Worm (Caenorhabditis elegans) whole organism, L4/young adult: ENCODE results near the gene amt-1.

ENCODE experiments used
- W03F9.2 ChIP-seq: fragments of 150-350 bp; optimal IDR thresholded peaks from 2 replicates; lab custom pipeline; 2014; ENCODE audit warnings: missing biosample characterization, missing genetic modification characterization
- dao-5 ChIP-seq: sonication (generic microtip); optimal IDR thresholded peaks from 2 replicates; lab custom pipeline; 2016; ENCODE audit warnings: missing genotype, missing genetic modification characterization, moderate library complexity, missing compliant biosample characterization

DNA sequence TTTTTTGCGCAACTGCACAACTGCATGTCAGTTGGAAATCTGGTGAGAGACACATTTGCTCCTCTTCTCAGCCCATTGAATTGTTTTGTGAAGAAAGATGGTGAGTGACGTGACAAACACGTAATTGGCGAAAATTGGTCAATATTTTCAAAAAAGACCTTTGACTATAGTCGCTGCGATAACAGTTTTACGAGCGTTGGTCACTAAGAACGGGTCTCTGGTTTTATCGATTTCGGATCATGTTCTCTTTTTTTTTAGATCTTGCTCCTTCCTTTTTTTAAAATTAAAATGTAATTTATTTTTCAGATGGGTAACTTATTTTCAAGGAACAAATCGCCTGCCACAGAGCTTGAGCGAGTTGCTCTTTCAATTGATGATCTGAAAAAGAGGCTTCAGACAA is 17.2 kb downstream of the amt-1 start, which contains the start of gene lnp-1:
- TF ChIP-seq dao-5 (tag; lab: Kevin White, UChicago) (no peak), W03F9.2 (tag; lab: Kevin White, UChicago) (no peak)
